Fruit fly (Drosophila melanogaster) S2 (cell line): ENCODE results near the gene CG32388.

ENCODE experiments used
- CG8478 ChIP-seq: fragments of >200 bp; optimal IDR thresholded peaks from 2 replicates; lab custom pipeline; 2018
- CTCF ChIP-seq, 2 experiments: fragments of >200 bp; optimal IDR thresholded peaks; 2 replicates each; lab custom pipeline; 2018

DNA sequence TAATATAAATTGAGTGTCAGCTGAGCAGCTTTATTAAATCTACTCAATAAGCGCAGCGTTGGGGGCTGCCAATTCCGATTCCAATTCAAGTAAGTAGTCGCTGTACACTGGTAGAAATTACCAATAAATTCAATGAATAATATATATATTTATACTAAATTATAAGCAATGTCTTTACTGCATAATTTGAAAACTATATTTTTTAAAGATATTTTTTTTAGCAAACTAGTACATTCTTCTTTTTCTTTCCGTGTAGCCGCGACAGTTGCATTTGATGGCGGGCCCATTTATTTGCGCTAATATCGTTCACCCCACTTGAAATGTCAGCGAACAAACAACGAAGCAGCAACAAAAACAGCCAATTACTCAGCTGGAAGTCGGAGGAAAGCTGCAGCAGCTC lies 7.0 kb downstream of the CG32388 start:
- TF ChIP-seq CTCF (optimal IDR thresholded peaks at IDR 0.05; lab: Kevin White, UChicago) (no peak), CG8478 (no peak)
